Worm (Caenorhabditis elegans) whole organism, L3 larva: Measurements from ENCODE around the gene btb-6.
A peak's percentile ranks its signal among the peaks of the same experiment; 100 is the strongest.

ENCODE experiments used
- aly-2 ChIP-seq: fragments of 150-350 bp; optimal IDR thresholded peaks from 2 replicates; lab custom pipeline; 2014; ENCODE audit warnings: missing biosample characterization, missing genetic modification characterization
- ama-1 ChIP-seq: fragments of 150-350 bp; optimal IDR thresholded peaks from 2 replicates; lab custom pipeline; 2018
- ceh-16 ChIP-seq: sonication (generic microtip); optimal IDR thresholded peaks from 2 replicates; lab custom pipeline; 2017; ENCODE audit warnings: missing biosample characterization, missing genetic modification characterization
- ceh-82 ChIP-seq: fragments of 150-350 bp; optimal IDR thresholded peaks from 2 replicates; lab custom pipeline; 2014; ENCODE audit warnings: missing biosample characterization, missing genetic modification characterization
- ceh-9 ChIP-seq: sonication (generic microtip); optimal IDR thresholded peaks from 2 replicates; lab custom pipeline; 2018; ENCODE audit warnings: missing biosample characterization, missing genetic modification characterization
- daf-12 ChIP-seq: fragments of 150-350 bp; optimal IDR thresholded peaks from 2 replicates; lab custom pipeline; 2014; ENCODE audit warnings: missing biosample characterization, missing genetic modification reagents, missing genetic modification characterization
- egl-27 ChIP-seq: sonication (generic microtip); optimal IDR thresholded peaks from 4 replicates; lab custom pipeline; 2017; ENCODE audit warnings: missing biosample characterization, missing genetic modification reagents, missing genetic modification characterization
- egl-5 ChIP-seq: fragments of 150-350 bp; optimal IDR thresholded peaks from 2 replicates; lab custom pipeline; 2017; ENCODE audit warnings: missing biosample characterization, missing genetic modification reagents, missing genetic modification characterization, inconsistent platforms
- elt-2 ChIP-seq: sonication (generic microtip); optimal IDR thresholded peaks from 2 replicates; lab custom pipeline; 2016; ENCODE audit warnings: missing genetic modification reagents, mild to moderate bottlenecking, missing genetic modification characterization, missing compliant biosample characterization
- elt-3 ChIP-seq, 3 experiments: fragments of 150-350 bp in 1 of 3; sonication (generic microtip) in 2 of 3; optimal IDR thresholded peaks; 2 replicates in 2 of 3; 4 replicates in 1 of 3; lab custom pipeline; 2014 to 2017; ENCODE audit warnings: missing biosample characterization in 3 of 3, missing genetic modification characterization in 3 of 3
- fkh-10 ChIP-seq: sonication (generic microtip); optimal IDR thresholded peaks from 2 replicates; lab custom pipeline; 2017; ENCODE audit warnings: missing biosample characterization, missing genetic modification reagents, missing genetic modification characterization
- fkh-2 ChIP-seq: fragments of 150-350 bp; optimal IDR thresholded peaks from 2 replicates; lab custom pipeline; 2014; ENCODE audit warnings: missing biosample characterization, missing genetic modification reagents, missing genetic modification characterization
- fos-1 ChIP-seq: fragments of 150-350 bp; optimal IDR thresholded peaks from 2 replicates; lab custom pipeline; 2014; ENCODE audit warnings: missing biosample characterization, missing genetic modification characterization
- jun-1 ChIP-seq: fragments of 150-350 bp; optimal IDR thresholded peaks from 2 replicates; lab custom pipeline; 2014; ENCODE audit warnings: missing biosample characterization, missing genetic modification reagents, missing genetic modification characterization
- lin-15B ChIP-seq: fragments of 150-350 bp; optimal IDR thresholded peaks from 2 replicates; lab custom pipeline; 2014; ENCODE audit warnings: missing biosample characterization, missing genetic modification characterization
- lsy-12 ChIP-seq: sonication (generic microtip); optimal IDR thresholded peaks from 2 replicates; lab custom pipeline; 2016; ENCODE audit warnings: mild to moderate bottlenecking, missing genetic modification characterization, missing compliant biosample characterization
- mml-1 ChIP-seq: fragments of 150-350 bp; sonication (generic microtip); optimal IDR thresholded peaks from 3 replicates; lab custom pipeline; 2014; ENCODE audit warnings: missing biosample characterization, missing genetic modification characterization
- nhr-11 ChIP-seq: fragments of 150-350 bp; optimal IDR thresholded peaks from 2 replicates; lab custom pipeline; 2014; ENCODE audit warnings: missing biosample characterization, missing genetic modification characterization
- nhr-12 ChIP-seq: fragments of 150-350 bp; optimal IDR thresholded peaks from 2 replicates; lab custom pipeline; 2014; ENCODE audit warnings: missing biosample characterization, missing genetic modification characterization
- nhr-23 ChIP-seq: fragments of 150-350 bp; optimal IDR thresholded peaks from 2 replicates; lab custom pipeline; 2014; ENCODE audit warnings: missing biosample characterization, missing genetic modification reagents, missing genetic modification characterization
- nhr-237 ChIP-seq: fragments of 150-350 bp; optimal IDR thresholded peaks from 2 replicates; lab custom pipeline; 2014; ENCODE audit warnings: missing biosample characterization, missing genetic modification characterization
- nhr-25 ChIP-seq: sonication (generic microtip); optimal IDR thresholded peaks from 2 replicates; lab custom pipeline; 2017; ENCODE audit warnings: missing biosample characterization, missing genetic modification characterization
- nhr-28 ChIP-seq: fragments of 150-350 bp; optimal IDR thresholded peaks from 2 replicates; lab custom pipeline; 2014; ENCODE audit warnings: missing biosample characterization, missing genetic modification characterization
- nhr-43 ChIP-seq: sonication (generic microtip); optimal IDR thresholded peaks from 2 replicates; lab custom pipeline; 2016; ENCODE audit warnings: mild to moderate bottlenecking, missing genetic modification characterization, missing compliant biosample characterization; ENCODE audit not compliant: poor library complexity, severe bottlenecking
- nhr-67 ChIP-seq: fragments of 150-350 bp; optimal IDR thresholded peaks from 2 replicates; lab custom pipeline; 2014; ENCODE audit warnings: missing biosample characterization, missing genetic modification characterization
- pha-4 ChIP-seq: fragments of 150-350 bp; optimal IDR thresholded peaks from 2 replicates; lab custom pipeline; 2014; ENCODE audit warnings: missing biosample characterization, missing genetic modification reagents, missing genetic modification characterization
- pqm-1 ChIP-seq: fragments of 150-350 bp; optimal IDR thresholded peaks from 2 replicates; lab custom pipeline; 2017; ENCODE audit warnings: missing biosample characterization, missing genetic modification characterization, inconsistent platforms
- sea-2 ChIP-seq: fragments of 150-350 bp; sonication (generic microtip); optimal IDR thresholded peaks from 4 replicates; lab custom pipeline; 2014; ENCODE audit warnings: missing biosample characterization, missing genetic modification reagents, missing genetic modification characterization
- skn-1 ChIP-seq: fragments of 150-350 bp; optimal IDR thresholded peaks from 2 replicates; lab custom pipeline; 2014; ENCODE audit warnings: missing biosample characterization, missing genetic modification characterization
- snpc-4 ChIP-seq: fragments of 150-350 bp; optimal IDR thresholded peaks from 2 replicates; lab custom pipeline; 2014; ENCODE audit warnings: missing biosample characterization, missing genetic modification characterization
- unc-39 ChIP-seq: sonication (generic microtip); optimal IDR thresholded peaks from 4 replicates; lab custom pipeline; 2017; ENCODE audit warnings: missing biosample characterization, missing genetic modification characterization
- unc-62 ChIP-seq: fragments of 150-350 bp; sonication (generic microtip); optimal IDR thresholded peaks from 4 replicates; lab custom pipeline; 2014; ENCODE audit warnings: missing biosample characterization, missing genetic modification reagents, missing genetic modification characterization
- ztf-4 ChIP-seq: fragments of 150-350 bp; optimal IDR thresholded peaks from 2 replicates; lab custom pipeline; 2014; ENCODE audit warnings: missing biosample characterization, missing genetic modification characterization

Gene btb-6

ce11 chrII:1714772-1715353, at the start of gene btb-6:
btb-6 (plus strand) TSS chrII:1715303.
- TF ChIP-seq lin-15B (tag; lab: Kevin White, UChicago) (no peak), fos-1 (no peak), nhr-12 (tag; lab: Kevin White, UChicago) (no peak), fkh-2 (no peak)

- TF ChIP-seq fkh-2 (no peak), nhr-23 (tag; lab: Kevin White, UChicago) (no peak), lsy-12 (tag; lab: Kevin White, UChicago) (no peak), ceh-16 (tag; lab: Kevin White, UChicago) (no peak), lin-15B (tag; lab: Kevin White, UChicago) (no peak), nhr-25 (no peak), skn-1 (tag; lab: Kevin White, UChicago) (no peak), unc-39 (tag; lab: Kevin White, UChicago) (no peak)
Measured at ce11 chrII:1666025-1666424, 49.1 kb upstream of the btb-6 start, which contains the start of gene srlf-29. srlf-29 (plus strand) TSS chrII:1666325.

ce11 chrII:1668913-1669312, 46.2 kb upstream of the btb-6 start, which contains the start of gene srw-97:
srw-97 (minus strand) TSS chrII:1669013.
- TF ChIP-seq egl-27, result no peak
- no peak for TF ChIP-seq egl-5
- no peak for TF ChIP-seq lsy-12 (tag; lab: Kevin White, UChicago)
- TF ChIP-seq jun-1 (tag; lab: Kevin White, UChicago), result no peak
- TF ChIP-seq unc-62 (GFP tag; lab: Kevin White, UChicago), result no peak
- TF ChIP-seq pqm-1, result no peak
- no peak for TF ChIP-seq fkh-2
- TF ChIP-seq elt-2 (tag; lab: Kevin White, UChicago), result no peak
- TF ChIP-seq skn-1 (tag; lab: Kevin White, UChicago), result no peak
- no peak for TF ChIP-seq daf-12 (tag; lab: Kevin White, UChicago)
- no peak for TF ChIP-seq ceh-9 (tag; lab: Kevin White, UChicago)

- TF ChIP-seq pqm-1, result peak; percentile 5
- TF ChIP-seq pha-4 (tag; lab: Kevin White, UChicago), result no peak
- TF ChIP-seq elt-2 (tag; lab: Kevin White, UChicago), result peak; percentile 66
- TF ChIP-seq, all 47 proteins: peak for 2
Measured at ce11 chrII:1670260-1670879, 44.7 kb upstream of the btb-6 start, which contains the start of gene nhx-6. nhx-6 (plus strand) TSS chrII:1670829.

ce11 chrII:1670985-1671384, 44.1 kb upstream of the btb-6 start:
- no peak for TF ChIP-seq nhr-28
- no peak for TF ChIP-seq skn-1 (tag; lab: Kevin White, UChicago)
- no peak for TF ChIP-seq ceh-82 (tag; lab: Kevin White, UChicago)
- TF ChIP-seq fkh-2, result no peak
- no peak for TF ChIP-seq nhr-43
- TF ChIP-seq fkh-10 (GFP tag; lab: Kevin White, UChicago), result no peak
- no peak for TF ChIP-seq snpc-4 (tag; lab: Kevin White, UChicago)
- TF ChIP-seq pha-4 (tag; lab: Kevin White, UChicago), result no peak
- no peak for TF ChIP-seq ztf-4 (tag; lab: Kevin White, UChicago)
- no peak for TF ChIP-seq nhr-11 (tag; lab: Kevin White, UChicago)
- no peak for TF ChIP-seq sea-2 (GFP tag; lab: Kevin White, UChicago)
- no peak for TF ChIP-seq egl-27
- no peak for TF ChIP-seq fos-1
- no peak for TF ChIP-seq unc-62 (GFP tag; lab: Kevin White, UChicago)
- no peak for TF ChIP-seq mml-1 (tag; lab: Kevin White, UChicago)
- no peak for TF ChIP-seq nhr-237 (tag; lab: Kevin White, UChicago)
- no peak for TF ChIP-seq nhr-67 (tag; lab: Kevin White, UChicago)

ce11 chrII:1672673-1673072, 42.4 kb upstream of the btb-6 start:
- TF ChIP-seq sea-2 (GFP tag; lab: Kevin White, UChicago) (no peak), pqm-1 (no peak), aly-2 (tag; lab: Kevin White, UChicago) (no peak), mml-1 (tag; lab: Kevin White, UChicago) (no peak), elt-3 (tag; optimal IDR thresholded peaks at IDR 0.05; lab: Kevin White, UChicago) (no peak), ama-1 (lab: Kevin White, UChicago) (no peak)
